Fruit fly (Drosophila melanogaster): Measurements from ENCODE around the gene Cht11.

The Cht11 gene

DNA sequence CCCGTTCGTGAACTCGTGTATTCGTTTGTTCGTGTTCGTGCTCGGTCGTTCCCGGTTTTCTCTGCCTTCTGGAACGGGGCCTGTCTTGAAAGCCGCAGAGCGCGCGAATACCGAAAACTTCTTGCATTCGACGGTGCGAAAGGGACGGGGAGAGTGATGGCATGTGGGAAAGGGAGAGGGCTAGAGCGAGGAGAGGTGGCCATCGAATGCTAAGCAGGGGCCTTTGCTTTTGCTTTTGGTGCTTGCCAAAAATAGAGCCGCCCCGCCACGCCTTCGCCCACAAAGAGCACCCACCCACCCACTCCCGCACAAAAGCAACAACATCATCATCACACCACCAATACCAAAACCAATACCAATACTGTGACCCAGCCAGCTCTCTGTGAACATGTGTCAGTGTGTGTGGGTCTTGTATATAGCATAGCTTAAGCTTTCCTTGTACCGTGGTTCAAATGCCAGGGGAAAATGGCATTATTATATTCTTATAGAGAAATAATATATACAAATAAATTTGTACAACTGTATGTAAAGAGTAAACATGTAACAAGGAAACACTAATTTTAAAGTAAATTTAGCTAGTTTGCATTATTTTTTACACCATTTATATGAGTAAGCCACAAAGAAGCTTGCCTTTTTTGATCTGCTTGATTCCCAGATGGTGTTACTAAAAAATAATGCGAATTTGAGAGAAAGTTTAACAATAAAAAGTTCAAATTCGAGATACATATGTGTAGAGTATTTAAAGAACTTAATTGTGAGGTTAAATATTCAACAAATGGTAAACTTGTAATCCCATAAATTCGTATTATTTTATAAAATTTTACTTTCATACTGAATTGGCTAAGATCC is 18.1 kb upstream of the Cht11 start, which contains the start of gene CG14434 (continued):
- 0 out of 2 replicates have a peak, but pooled peaks have one; percentile 6 for TF ChIP-seq amos (GFP tag; IDR thresholded peaks at IDR 0.05; ENCODE audit: partially characterized antibody)
- TF ChIP-seq aop (GFP tag; IDR thresholded peaks at IDR 0.05): no peak
- TF ChIP-seq CG17912 (GFP tag; optimal IDR thresholded peaks at IDR 0.05): no peak
- peak; percentile 61 for TF ChIP-seq CG18764 (GFP tag; optimal IDR thresholded peaks at IDR 0.05)
- peak; percentile 60 for TF ChIP-seq Fer1 (GFP tag; optimal IDR thresholded peaks at IDR 0.05)
- peak; percentile 59 for TF ChIP-seq sug (tag; optimal IDR thresholded peaks at IDR 0.05)
- TF ChIP-seq Sox100B (GFP tag; optimal IDR thresholded peaks at IDR 0.05): peak; percentile 95
- TF ChIP-seq crp (GFP tag; optimal IDR thresholded peaks at IDR 0.05): peak in 1 of 2 experiments; percentile 39
- peak; percentile 50 for TF ChIP-seq mam (GFP tag; optimal IDR thresholded peaks at IDR 0.05)
- no peak for TF ChIP-seq ato (GFP tag; IDR thresholded peaks at IDR 0.05; ENCODE audit: partially characterized antibody)
- TF ChIP-seq jumu (GFP tag; optimal IDR thresholded peaks at IDR 0.05): peak; percentile 33
- TF ChIP-seq ems (GFP tag; optimal IDR thresholded peaks at IDR 0.05): peak; percentile 47
- TF ChIP-seq klu (GFP tag; IDR thresholded peaks at IDR 0.05): peak; percentile 45; the same call in 1 of the 2 replicates
- TF ChIP-seq pum (GFP tag; optimal IDR thresholded peaks at IDR 0.05): peak; percentile 29
- TF ChIP-seq ind (GFP tag; optimal IDR thresholded peaks at IDR 0.05): peak; percentile 73
- peak; percentile 56 for TF ChIP-seq CG9215 (GFP tag; IDR thresholded peaks at IDR 0.05)
- peak; percentile 73 for TF ChIP-seq CG1529 (GFP tag; optimal IDR thresholded peaks at IDR 0.05)
- peak; percentile 33 for TF ChIP-seq Atf3 (GFP tag; optimal IDR thresholded peaks at IDR 0.05)
- no peak for TF ChIP-seq Ets97D (GFP tag; optimal IDR thresholded peaks at IDR 0.05)
- TF ChIP-seq CG2120 (GFP tag; optimal IDR thresholded peaks at IDR 0.05): peak; percentile 70
- TF ChIP-seq ash1 (GFP tag; optimal IDR thresholded peaks at IDR 0.05): no peak
- no peak for TF ChIP-seq gsb (GFP tag; IDR thresholded peaks at IDR 0.05)
- TF ChIP-seq Dref (GFP tag; IDR thresholded peaks at IDR 0.05): no peak
- no peak for TF ChIP-seq Mrtf (GFP tag; IDR thresholded peaks at IDR 0.05)
- peak; percentile 41 for TF ChIP-seq shn (GFP tag; optimal IDR thresholded peaks at IDR 0.05)
- TF ChIP-seq Gsc (GFP tag; IDR thresholded peaks at IDR 0.05): no peak
- TF ChIP-seq Fer3 (tag; optimal IDR thresholded peaks at IDR 0.05): peak; percentile 53
- peak; percentile 50 for TF ChIP-seq trh (GFP tag; optimal IDR thresholded peaks at IDR 0.05)
- TF ChIP-seq Dip2 (GFP tag; IDR thresholded peaks at IDR 0.05): no peak
- TF ChIP-seq Rx (GFP tag; IDR thresholded peaks at IDR 0.05): no peak
- TF ChIP-seq Hr3 (GFP tag; optimal IDR thresholded peaks at IDR 0.05): peak; percentile 84
- no peak for TF ChIP-seq Dll (GFP tag; IDR thresholded peaks at IDR 0.05; ENCODE audit: partially characterized antibody)
- no peak for TF ChIP-seq CG9876 (GFP tag; optimal IDR thresholded peaks at IDR 0.05)
- TF ChIP-seq CG1603 (tag; optimal IDR thresholded peaks at IDR 0.05): peak; percentile 12
- peak; percentile 6 for TF ChIP-seq CHES-1-like (GFP tag; optimal IDR thresholded peaks at IDR 0.05)
- TF ChIP-seq D19A (tag; optimal IDR thresholded peaks at IDR 0.05): peak; percentile 75
- peak; percentile 76 for TF ChIP-seq CG13894 (tag; optimal IDR thresholded peaks at IDR 0.05)
- TF ChIP-seq caup (GFP tag; optimal IDR thresholded peaks at IDR 0.05; ENCODE audit: severe bottlenecking): peak; percentile 73
- peak; percentile 88 for TF ChIP-seq nerfin-1 (tag; optimal IDR thresholded peaks at IDR 0.05)
- TF ChIP-seq Rfx (GFP tag; IDR thresholded peaks at IDR 0.05): 0 out of 2 replicates have a peak, but pooled peaks have one; percentile 28
- no peak for TF ChIP-seq nom (GFP tag; optimal IDR thresholded peaks at IDR 0.05)
- no peak for TF ChIP-seq CG7987 (GFP tag; optimal IDR thresholded peaks at IDR 0.05)
- peak; percentile 87 for TF ChIP-seq dmrt11E (tag; optimal IDR thresholded peaks at IDR 0.05)
- TF ChIP-seq twi (tag; optimal IDR thresholded peaks at IDR 0.05): peak; percentile 71
- TF ChIP-seq cato (GFP tag; optimal IDR thresholded peaks at IDR 0.05; ENCODE audit: borderline replicate concordance): peak; percentile 71
- TF ChIP-seq gce (GFP tag; IDR thresholded peaks at IDR 0.05): 0 out of 3 replicates have a peak, but pooled peaks have one; percentile 14
- TF ChIP-seq Max (GFP tag; optimal IDR thresholded peaks at IDR 0.05): peak; percentile 76
- no peak; the same call in 1 of the 2 replicates for TF ChIP-seq Xrp1 (GFP tag; IDR thresholded peaks at IDR 0.05)
- TF ChIP-seq onecut (GFP tag; IDR thresholded peaks at IDR 0.05): no peak
